Fruit fly (Drosophila melanogaster) whole organism, embryonic: ENCODE results near the gene CG31808.

Experiments
- Aef1 ChIP-seq: fragments of 200-800 bp; sonication (Bioruptor generic); IDR thresholded peaks from 3 replicates; pipeline ENCODE4 v1.3.6; 2022; ENCODE audit warnings: missing biosample characterization, missing genetic modification characterization
- Asciz ChIP-seq: fragments of 200-800 bp; sonication (Bioruptor generic); optimal IDR thresholded peaks from 2 replicates; lab custom pipeline; 2017; ENCODE audit warnings: missing biosample characterization, mild to moderate bottlenecking, missing genetic modification characterization, missing genetic modification reagents
- Blimp-1 ChIP-seq: fragments of 200-800 bp; sonication (Bioruptor generic); optimal IDR thresholded peaks from 3 replicates; lab custom pipeline; 2018; ENCODE audit warnings: missing biosample characterization, missing genetic modification characterization, mild to moderate bottlenecking, moderate library complexity, missing genetic modification reagents
- CG10654 ChIP-seq: fragments of 200-800 bp; sonication (Bioruptor generic); optimal IDR thresholded peaks from 2 replicates; lab custom pipeline; 2016; ENCODE audit warnings: missing biosample characterization, missing genetic modification characterization
- CG11504 ChIP-seq: fragments of 200-800 bp; sonication (Bioruptor generic); optimal IDR thresholded peaks from 3 replicates; lab custom pipeline; 2019; ENCODE audit warnings: missing biosample characterization, mild to moderate bottlenecking, missing genetic modification characterization, moderate library complexity
- CG11695 ChIP-seq: fragments of 200-800 bp; sonication (Bioruptor generic); IDR thresholded peaks from 3 replicates; pipeline ENCODE4 v1.3.6; 2022; ENCODE audit warnings: missing biosample characterization, missing genetic modification characterization
- CG13287 ChIP-seq: fragments of 200-800 bp; sonication (Bioruptor generic); IDR thresholded peaks from 2 replicates; pipeline ENCODE4 v1.3.6; 2022; ENCODE audit warnings: missing biosample characterization, missing genetic modification characterization; ENCODE audit not compliant: partially characterized antibody
- CG14860 ChIP-seq: fragments of 200-800 bp; sonication (Bioruptor generic); IDR thresholded peaks from 3 replicates; pipeline ENCODE4 v1.3.6; 2022; ENCODE audit warnings: missing biosample characterization, missing genetic modification characterization; ENCODE audit not compliant: partially characterized antibody
- CG15011 ChIP-seq: fragments of 200-800 bp; sonication (Bioruptor generic); optimal IDR thresholded peaks from 3 replicates; lab custom pipeline; 2018; ENCODE audit warnings: missing biosample characterization, mild to moderate bottlenecking, missing genetic modification characterization
- CG15073 ChIP-seq: fragments of 200-800 bp; sonication (Bioruptor generic); optimal IDR thresholded peaks from 2 replicates; lab custom pipeline; 2016; ENCODE audit warnings: missing biosample characterization, missing genetic modification characterization
- CG18476 ChIP-seq: fragments of 200-800 bp; sonication (Bioruptor generic); optimal IDR thresholded peaks from 2 replicates; lab custom pipeline; 2016; ENCODE audit warnings: missing biosample characterization, mild to moderate bottlenecking, missing genetic modification characterization
- CG18599 ChIP-seq: fragments of 200-800 bp; sonication (Bioruptor generic); optimal IDR thresholded peaks from 3 replicates; lab custom pipeline; 2017; ENCODE audit warnings: missing biosample characterization, missing genetic modification characterization, mild to moderate bottlenecking, moderate library complexity, missing genetic modification reagents
- CG34376 ChIP-seq: fragments of 200-800 bp; sonication (Bioruptor generic); optimal IDR thresholded peaks from 2 replicates; lab custom pipeline; 2018; ENCODE audit warnings: missing biosample characterization, mild to moderate bottlenecking, missing genetic modification characterization
- CG3995 ChIP-seq: fragments of 200-800 bp; sonication (Bioruptor generic); optimal IDR thresholded peaks from 3 replicates; lab custom pipeline; 2016; ENCODE audit warnings: missing biosample characterization, missing genetic modification characterization
- CG6175 ChIP-seq: fragments of 200-800 bp; sonication (Bioruptor generic); IDR thresholded peaks from 3 replicates; pipeline ENCODE4 v1.3.6; 2022; ENCODE audit warnings: missing biosample characterization, missing genetic modification characterization
- CG8944 ChIP-seq: fragments of 200-800 bp; sonication (Bioruptor generic); optimal IDR thresholded peaks from 3 replicates; lab custom pipeline; 2016; ENCODE audit warnings: missing biosample characterization, missing genetic modification characterization
- CG9727 ChIP-seq: fragments of 200-800 bp; sonication (Bioruptor generic); optimal IDR thresholded peaks from 3 replicates; lab custom pipeline; 2017; ENCODE audit warnings: missing biosample characterization, mild to moderate bottlenecking, missing genetic modification characterization
- CG9797 ChIP-seq: fragments of 200-800 bp; sonication (Bioruptor generic); optimal IDR thresholded peaks from 3 replicates; lab custom pipeline; 2018; ENCODE audit warnings: missing biosample characterization, mild to moderate bottlenecking, missing genetic modification characterization
- Chrac-16 ChIP-seq: fragments of 200-800 bp; sonication (Bioruptor generic); optimal IDR thresholded peaks from 3 replicates; lab custom pipeline; 2016; ENCODE audit warnings: missing biosample characterization, missing genetic modification characterization
- Doc2 ChIP-seq: fragments of 200-800 bp; sonication (Bioruptor generic); IDR thresholded peaks from 2 replicates; pipeline ENCODE4 v1.3.6; 2022; ENCODE audit warnings: missing biosample characterization, missing genetic modification characterization
- Fer1 ChIP-seq: fragments of 200-800 bp; sonication (Bioruptor generic); optimal IDR thresholded peaks from 2 replicates; lab custom pipeline; 2017; ENCODE audit warnings: missing biosample characterization, mild to moderate bottlenecking, missing genetic modification characterization
- Fer2 ChIP-seq: fragments of 200-800 bp; sonication (Bioruptor generic); optimal IDR thresholded peaks from 2 replicates; lab custom pipeline; 2018; ENCODE audit warnings: missing biosample characterization, mild to moderate bottlenecking, missing genetic modification characterization, moderate library complexity
- H15 ChIP-seq: fragments of 200-800 bp; sonication (Bioruptor generic); IDR thresholded peaks from 3 replicates; pipeline ENCODE4 v1.3.6; 2022; ENCODE audit warnings: missing biosample characterization, missing genetic modification characterization
- HmgD ChIP-seq: fragments of 200-800 bp; sonication (Bioruptor generic); optimal IDR thresholded peaks from 3 replicates; lab custom pipeline; 2016; ENCODE audit warnings: missing biosample characterization, missing genetic modification characterization
- Poxn ChIP-seq: fragments of 200-800 bp; sonication (Bioruptor generic); IDR thresholded peaks from 2 replicates; pipeline ENCODE4 v1.3.6; 2022; ENCODE audit warnings: missing biosample characterization, missing genetic modification characterization
- Ssrp ChIP-seq: fragments of 200-800 bp; sonication (Bioruptor generic); optimal IDR thresholded peaks from 2 replicates; lab custom pipeline; 2018; ENCODE audit warnings: missing biosample characterization, mild to moderate bottlenecking, missing genetic modification characterization, moderate library complexity
- TFAM ChIP-seq: fragments of 200-800 bp; sonication (Bioruptor generic); optimal IDR thresholded peaks from 2 replicates; lab custom pipeline; 2017; ENCODE audit warnings: missing biosample characterization, missing genetic modification characterization, inconsistent platforms
- cad ChIP-seq: fragments of >200 bp; optimal IDR thresholded peaks from 2 replicates; lab custom pipeline; 2017; ENCODE audit warnings: missing biosample characterization, missing genetic modification characterization
- cas ChIP-seq: fragments of 200-800 bp; sonication (Bioruptor generic); IDR thresholded peaks from 2 replicates; pipeline ENCODE4 v1.3.6; 2022; ENCODE audit warnings: missing biosample characterization, missing genetic modification characterization
- chm ChIP-seq: fragments of 200-800 bp; sonication (Bioruptor generic); IDR thresholded peaks from 2 replicates; pipeline ENCODE4 v1.3.6; 2022; ENCODE audit warnings: missing biosample characterization, missing genetic modification characterization
- dmrt11E ChIP-seq: fragments of 200-800 bp; sonication (Bioruptor generic); optimal IDR thresholded peaks from 3 replicates; lab custom pipeline; 2018; ENCODE audit warnings: missing biosample characterization, mild to moderate bottlenecking, missing genetic modification characterization, moderate library complexity
- dpn ChIP-seq, 2 experiments: fragments of 200-800 bp; sonication (Bioruptor generic); optimal IDR thresholded peaks; 3 replicates each; lab custom pipeline; 2016; ENCODE audit warnings: missing biosample characterization in 2 of 2, missing genetic modification characterization in 2 of 2
- gfzf ChIP-seq: fragments of 200-800 bp; sonication (Bioruptor generic); optimal IDR thresholded peaks from 2 replicates; lab custom pipeline; 2016; ENCODE audit warnings: missing biosample characterization, mild to moderate bottlenecking, missing genetic modification characterization, moderate library complexity
- grn ChIP-seq: fragments of 200-800 bp; sonication (Bioruptor generic); optimal IDR thresholded peaks from 3 replicates; lab custom pipeline; 2017; ENCODE audit warnings: missing biosample characterization, missing genetic modification characterization
- gsb ChIP-seq: fragments of 200-800 bp; sonication (Bioruptor generic); IDR thresholded peaks from 2 replicates; pipeline ENCODE4 v1.3.6; 2022; ENCODE audit warnings: missing biosample characterization, missing genetic modification characterization
- lola ChIP-seq, 3 experiments: fragments of >200 bp in 2 of 3; fragments of 200-800 bp in 1 of 3; sonication (Bioruptor generic) in 1 of 3; optimal IDR thresholded peaks; 2 replicates each; lab custom pipeline; 2017 to 2019; ENCODE audit warnings: missing biosample characterization in 3 of 3, missing genetic modification characterization in 3 of 3, mild to moderate bottlenecking in 1 of 3, moderate library complexity in 1 of 3
- nmo ChIP-seq: fragments of 200-800 bp; sonication (Bioruptor generic); optimal IDR thresholded peaks from 2 replicates; lab custom pipeline; 2018; ENCODE audit warnings: missing biosample characterization, mild to moderate bottlenecking, missing genetic modification characterization, moderate library complexity
- pb ChIP-seq: fragments of 200-800 bp; sonication (Bioruptor generic); optimal IDR thresholded peaks from 3 replicates; lab custom pipeline; 2016; ENCODE audit warnings: missing biosample characterization, missing genetic modification characterization
- peb ChIP-seq: fragments of 200-800 bp; sonication (Bioruptor generic); IDR thresholded peaks from 2 replicates; pipeline ENCODE4 v1.3.6; 2022; ENCODE audit warnings: missing biosample characterization, missing genetic modification characterization
- ro ChIP-seq: fragments of 200-800 bp; sonication (Bioruptor generic); IDR thresholded peaks from 2 replicates; pipeline ENCODE4 v1.3.6; 2022; ENCODE audit warnings: missing biosample characterization, missing genetic modification characterization
- scrt ChIP-seq: fragments of 200-800 bp; sonication (Bioruptor generic); optimal IDR thresholded peaks from 2 replicates; lab custom pipeline; 2018; ENCODE audit warnings: missing biosample characterization, mild to moderate bottlenecking, missing genetic modification characterization, moderate library complexity
- sens ChIP-seq: fragments of 200-800 bp; sonication (Bioruptor generic); peaks from one replicate; lab custom pipeline; 2016; ENCODE audit warnings: missing biosample characterization, missing genetic modification characterization
- slbo ChIP-seq: fragments of 200-800 bp; sonication (Bioruptor generic); IDR thresholded peaks from 2 replicates; pipeline ENCODE4 v1.3.6; 2022; ENCODE audit warnings: missing biosample characterization, missing genetic modification characterization
- slou ChIP-seq: fragments of 200-800 bp; sonication (Bioruptor generic); optimal IDR thresholded peaks from 3 replicates; lab custom pipeline; 2016; ENCODE audit warnings: missing biosample characterization, missing genetic modification characterization
- tin ChIP-seq: fragments of 200-800 bp; sonication (Bioruptor generic); optimal IDR thresholded peaks from 3 replicates; lab custom pipeline; 2016; ENCODE audit warnings: missing biosample characterization, missing genetic modification characterization
- wdn ChIP-seq: fragments of 200-800 bp; sonication (Bioruptor generic); IDR thresholded peaks from 2 replicates; pipeline ENCODE4 v1.3.6; 2022; ENCODE audit warnings: missing biosample characterization, missing genetic modification characterization
- zfh1 ChIP-seq: fragments of 200-800 bp; sonication (Bioruptor generic); IDR thresholded peaks from 3 replicates; pipeline ENCODE4 v1.3.6; 2022; ENCODE audit warnings: missing biosample characterization, missing genetic modification characterization
- zfh2 ChIP-seq: fragments of 200-800 bp; sonication (Bioruptor generic); optimal IDR thresholded peaks from 2 replicates; lab custom pipeline; 2016; ENCODE audit warnings: missing biosample characterization, missing genetic modification characterization

Gene CG31808

DNA sequence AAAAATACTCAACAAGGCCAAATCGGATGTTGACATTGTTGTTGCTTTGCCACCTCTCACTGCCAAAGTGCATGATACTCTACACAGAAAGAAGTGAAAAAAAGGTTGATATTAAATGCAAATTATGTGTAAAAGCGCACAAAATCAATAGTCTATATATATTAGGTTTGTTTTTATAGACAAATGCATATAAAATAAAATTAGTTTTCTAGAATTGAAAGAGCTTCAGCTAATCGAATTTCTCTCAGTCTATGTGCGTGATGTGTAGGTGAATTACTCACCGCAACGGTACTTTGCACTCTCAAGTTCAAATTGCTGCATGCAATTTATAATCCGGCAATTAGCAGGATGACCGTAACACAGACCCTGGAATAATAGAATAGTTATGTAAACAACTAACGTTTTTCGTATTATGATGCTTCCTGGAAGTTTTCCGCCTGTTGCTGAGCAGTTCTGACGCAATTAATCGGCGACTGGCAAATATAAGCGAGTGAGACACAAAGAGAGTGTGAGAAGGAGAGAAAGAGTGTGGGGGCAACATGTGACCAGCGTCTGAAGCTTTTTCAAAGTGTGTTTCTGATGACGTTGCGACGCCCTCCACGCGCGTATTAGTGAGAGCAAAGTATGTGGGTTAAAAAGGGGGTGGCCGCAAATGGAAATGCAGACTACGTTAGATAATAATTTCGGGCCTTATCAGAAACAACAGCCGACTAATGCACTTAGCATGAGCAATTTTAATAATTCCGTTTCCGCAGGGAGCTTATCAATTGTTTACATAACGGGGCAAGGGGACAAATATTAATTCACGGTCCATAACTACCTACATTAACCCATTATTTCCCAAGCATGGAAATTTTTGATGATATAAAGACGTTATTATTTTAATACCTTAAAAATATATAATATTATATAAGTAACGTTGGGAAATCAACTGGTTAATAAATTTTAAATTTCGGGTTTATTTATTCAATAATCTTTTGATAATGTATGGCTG, 5.0 kb upstream of the CG31808 start (continued):
- TF ChIP-seq lola (GFP tag; optimal IDR thresholded peaks at IDR 0.05; lab: Kevin White, UChicago) (peak in 1 of 3 experiments; percentile 65), CG34376 (GFP tag; lab: Kevin White, UChicago) (peak; percentile 20), chm (peak; percentile 94), tin (GFP tag; lab: Kevin White, UChicago) (peak; percentile 92), CG18476 (GFP tag; lab: Kevin White, UChicago) (peak; percentile 94), Doc2 (GFP tag; lab: Robert Waterston, UW) (no peak; the same call in 1 of the 2 replicates), CG9727 (GFP tag; lab: Kevin White, UChicago) (peak; percentile 97), Poxn (GFP tag; lab: Robert Waterston, UW) (peak; percentile 34; the same call in 1 of the 2 replicates), CG9797 (GFP tag; lab: Kevin White, UChicago) (no peak), HmgD (GFP tag; lab: Kevin White, UChicago) (no peak), gfzf (GFP tag; lab: Kevin White, UChicago) (no peak), zfh1 (GFP tag; lab: Robert Waterston, UW) (peak; percentile 97), nmo (GFP tag; lab: Kevin White, UChicago) (peak; percentile 95), Asciz (GFP tag; lab: Kevin White, UChicago) (peak; percentile 95), ro (peak; percentile 88), sens (peak; percentile 98), Fer1 (GFP tag; lab: Kevin White, UChicago) (peak; percentile 91), CG11504 (tag; lab: Kevin White, UChicago) (peak; percentile 89), CG14860 (no peak), cad (no peak), grn (GFP tag; lab: Kevin White, UChicago) (peak; percentile 55), gsb (GFP tag; lab: Robert Waterston, UW) (peak; percentile 86), dpn (GFP tag; optimal IDR thresholded peaks at IDR 0.05; lab: Kevin White, UChicago) (peak; percentile 69 to 87), pb (GFP tag; lab: Kevin White, UChicago) (peak; percentile 22), CG11695 (peak; percentile 94), H15 (GFP tag; lab: Robert Waterston, UW) (peak; percentile 94), CG18599 (GFP tag; lab: Kevin White, UChicago) (peak; percentile 92), slou (GFP tag; lab: Kevin White, UChicago) (peak; percentile 87), CG6175 (GFP tag; lab: Robert Waterston, UW) (peak; percentile 85), CG15073 (peak; percentile 42), Ssrp (tag; lab: Kevin White, UChicago) (peak; percentile 94), TFAM (GFP tag; lab: Kevin White, UChicago) (peak; percentile 64), dmrt11E (tag; lab: Kevin White, UChicago) (peak; percentile 48), wdn (GFP tag; lab: Robert Waterston, UW) (peak; percentile 85), CG8944 (GFP tag; lab: Kevin White, UChicago) (peak; percentile 52), zfh2 (GFP tag; lab: Kevin White, UChicago) (peak; percentile 39), CG10654 (GFP tag; lab: Kevin White, UChicago) (peak; percentile 87), Chrac-16 (GFP tag; lab: Kevin White, UChicago) (peak; percentile 84), peb (GFP tag; lab: Robert Waterston, UW) (peak; percentile 90), CG15011 (GFP tag; lab: Kevin White, UChicago) (peak; percentile 91), slbo (GFP tag; lab: Robert Waterston, UW) (peak; percentile 95), scrt (GFP tag; lab: Kevin White, UChicago) (peak; percentile 84), cas (GFP tag; lab: Robert Waterston, UW) (peak; percentile 73), CG13287 (GFP tag; lab: Robert Waterston, UW) (no peak), Blimp-1 (peak; percentile 95), Aef1 (GFP tag; lab: Robert Waterston, UW) (peak; percentile 89), CG3995 (GFP tag; lab: Kevin White, UChicago) (peak; percentile 59), Fer2 (peak; percentile 78)
